Worm (Caenorhabditis elegans) whole organism, mixed stage, embryonic: Measurements from ENCODE around the gene F20D6.2.

Experiments used
- M03D4.4 ChIP-seq: sonication (generic microtip); optimal IDR thresholded peaks from 2 replicates; lab custom pipeline; 2017; ENCODE audit warnings: mild to moderate bottlenecking, missing genetic modification characterization, missing compliant biosample characterization
- ceh-43 ChIP-seq: fragments of 200-800 bp; sonication (Bioruptor generic); optimal IDR thresholded peaks from 2 replicates; lab custom pipeline; 2018; ENCODE audit warnings: mild to moderate bottlenecking, missing genetic modification characterization, moderate library complexity, missing compliant biosample characterization
- ceh-83 ChIP-seq: fragments of 200-800 bp; sonication (Bioruptor generic); optimal IDR thresholded peaks from 2 replicates; lab custom pipeline; 2018; ENCODE audit warnings: mild to moderate bottlenecking, missing genetic modification characterization, missing compliant biosample characterization
- ces-1 ChIP-seq: fragments of 150-350 bp; optimal IDR thresholded peaks from 2 replicates; lab custom pipeline; 2014; ENCODE audit warnings: missing biosample characterization, missing genetic modification reagents, missing genetic modification characterization
- cnd-1 ChIP-seq: fragments of 200-800 bp; sonication (Bioruptor generic); optimal IDR thresholded peaks from 2 replicates; lab custom pipeline; 2018; ENCODE audit warnings: mild to moderate bottlenecking, missing genetic modification characterization, missing compliant biosample characterization
- drap-1 ChIP-seq: fragments of 200-800 bp; sonication (Bioruptor generic); optimal IDR thresholded peaks from 3 replicates; lab custom pipeline; 2018; ENCODE audit warnings: mild to moderate bottlenecking, missing genetic modification characterization, missing compliant biosample characterization
- elt-1 ChIP-seq: sonication (generic microtip); optimal IDR thresholded peaks from 2 replicates; lab custom pipeline; 2017; ENCODE audit warnings: missing genetic modification characterization, mild to moderate bottlenecking, missing compliant biosample characterization, antibody characterized with exemption, moderate library complexity, borderline replicate concordance; ENCODE audit not compliant: insufficient read depth
- elt-3 ChIP-seq: fragments of 150-350 bp; optimal IDR thresholded peaks from 2 replicates; lab custom pipeline; 2014; ENCODE audit warnings: missing biosample characterization, missing genetic modification characterization
- flh-1 ChIP-seq: fragments of 200-800 bp; sonication (Bioruptor generic); optimal IDR thresholded peaks from 2 replicates; lab custom pipeline; 2018; ENCODE audit warnings: mild to moderate bottlenecking, missing genetic modification characterization, moderate library complexity, missing compliant biosample characterization
- hlh-1 ChIP-seq: fragments of 150-350 bp; optimal IDR thresholded peaks from 2 replicates; lab custom pipeline; 2014; ENCODE audit warnings: missing biosample characterization, missing genetic modification reagents, missing genetic modification characterization
- lin-32 ChIP-seq: fragments of 200-800 bp; sonication (Bioruptor generic); optimal IDR thresholded peaks from 2 replicates; lab custom pipeline; 2018; ENCODE audit warnings: mild to moderate bottlenecking, missing genetic modification characterization, missing compliant biosample characterization
- lsy-2 ChIP-seq: fragments of 150-350 bp; optimal IDR thresholded peaks from 2 replicates; lab custom pipeline; 2014; ENCODE audit warnings: missing biosample characterization, missing genetic modification characterization
- mab-5 ChIP-seq: fragments of 150-350 bp; optimal IDR thresholded peaks from 2 replicates; lab custom pipeline; 2014; ENCODE audit warnings: missing biosample characterization, missing genetic modification characterization
- mep-1 ChIP-seq: fragments of 150-350 bp; optimal IDR thresholded peaks from 2 replicates; lab custom pipeline; 2017; ENCODE audit warnings: missing biosample characterization, missing genetic modification reagents, missing genetic modification characterization, inconsistent platforms
- mls-2 ChIP-seq: sonication (generic microtip); optimal IDR thresholded peaks from 2 replicates; lab custom pipeline; 2016; ENCODE audit warnings: mild to moderate bottlenecking, missing genetic modification characterization, moderate library complexity, missing compliant biosample characterization
- nhr-12 ChIP-seq: fragments of 150-350 bp; optimal IDR thresholded peaks from 2 replicates; lab custom pipeline; 2014; ENCODE audit warnings: missing biosample characterization, missing genetic modification characterization
- nhr-2 ChIP-seq: fragments of 150-350 bp; optimal IDR thresholded peaks from 2 replicates; lab custom pipeline; 2014; ENCODE audit warnings: missing biosample characterization, missing genetic modification characterization
- nhr-76 ChIP-seq: sonication (generic microtip); optimal IDR thresholded peaks from 2 replicates; lab custom pipeline; 2017; ENCODE audit warnings: missing biosample characterization, missing genetic modification characterization
- pha-4 ChIP-seq: fragments of 150-350 bp; optimal IDR thresholded peaks from 2 replicates; lab custom pipeline; 2018; ENCODE audit warnings: missing biosample characterization, missing genetic modification reagents, missing genetic modification characterization
- sem-2 ChIP-seq: fragments of 200-800 bp; sonication (Bioruptor generic); optimal IDR thresholded peaks from 2 replicates; lab custom pipeline; 2018; ENCODE audit warnings: mild to moderate bottlenecking, missing genetic modification characterization, missing compliant biosample characterization
- snpc-4 ChIP-seq: fragments of 150-350 bp; optimal IDR thresholded peaks from 2 replicates; lab custom pipeline; 2014; ENCODE audit warnings: missing biosample characterization, missing genetic modification characterization
- sptf-1 ChIP-seq: sonication (generic microtip); optimal IDR thresholded peaks from 2 replicates; lab custom pipeline; 2017; ENCODE audit warnings: mild to moderate bottlenecking, missing genetic modification characterization, moderate library complexity, missing compliant biosample characterization
- unc-120 ChIP-seq: sonication (generic microtip); optimal IDR thresholded peaks from 2 replicates; lab custom pipeline; 2017; ENCODE audit warnings: missing genetic modification characterization, missing compliant biosample characterization; ENCODE audit not compliant: poor library complexity, severe bottlenecking
- unc-39 ChIP-seq: fragments of 150-350 bp; optimal IDR thresholded peaks from 2 replicates; lab custom pipeline; 2014; ENCODE audit warnings: missing biosample characterization, missing genetic modification characterization
- unc-62 ChIP-seq: fragments of 150-350 bp; optimal IDR thresholded peaks from 2 replicates; lab custom pipeline; 2014; ENCODE audit warnings: missing biosample characterization, missing genetic modification reagents, missing genetic modification characterization
- zip-8 ChIP-seq: fragments of 150-350 bp; optimal IDR thresholded peaks from 2 replicates; lab custom pipeline; 2014; ENCODE audit warnings: missing biosample characterization, missing genetic modification characterization
- ztf-11 ChIP-seq: fragments of 150-350 bp; optimal IDR thresholded peaks from 2 replicates; lab custom pipeline; 2014; ENCODE audit warnings: missing biosample characterization, missing genetic modification characterization

F20D6.2 gene

ce11 chrV:8196993-8197392, 11.2 kb downstream of the F20D6.2 start:
- TF ChIP-seq nhr-76 (tag; lab: Kevin White, UChicago): no peak
- TF ChIP-seq unc-120: no peak
- no peak for TF ChIP-seq M03D4.4 (tag; lab: Kevin White, UChicago)
- TF ChIP-seq, all 35 proteins: peak for 0

DNA sequence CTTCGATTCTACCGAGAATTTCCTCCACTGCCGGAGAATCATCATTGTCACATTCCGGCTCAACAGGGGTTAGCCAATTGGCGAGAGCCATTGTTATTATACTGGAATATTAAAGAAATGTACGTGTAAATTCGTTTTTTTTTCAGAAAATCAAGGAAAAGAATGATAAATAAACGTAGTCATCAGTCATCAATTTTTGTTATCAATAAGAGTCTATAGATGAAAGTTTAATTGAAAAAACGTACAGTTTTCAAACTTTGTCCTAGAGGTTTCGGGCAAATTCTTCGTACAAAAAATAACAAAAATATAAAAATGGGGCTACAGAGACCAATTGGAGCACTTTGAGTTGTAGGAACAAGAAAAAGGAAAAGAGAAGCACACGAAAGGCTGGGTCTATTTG, 13.2 kb downstream of the F20D6.2 start, which contains the start of gene F20D6.11:
TSS of gene F20D6.11 (minus strand) at position 101 of the 400 bp plus-strand sequence.
- TF ChIP-seq elt-3 (no peak), zip-8 (tag; lab: Kevin White, UChicago) (no peak), mls-2 (tag; lab: Kevin White, UChicago) (no peak), sem-2 (GFP tag; lab: Kevin White, UChicago) (no peak), hlh-1 (no peak), nhr-12 (no peak), snpc-4 (no peak), ceh-43 (GFP tag; lab: Kevin White, UChicago) (no peak), mab-5 (tag; lab: Kevin White, UChicago) (no peak), lin-32 (GFP tag; lab: Kevin White, UChicago) (no peak), ces-1 (GFP tag; lab: Kevin White, UChicago) (no peak), ztf-11 (tag; lab: Kevin White, UChicago) (no peak), elt-1 (no peak)

DNA sequence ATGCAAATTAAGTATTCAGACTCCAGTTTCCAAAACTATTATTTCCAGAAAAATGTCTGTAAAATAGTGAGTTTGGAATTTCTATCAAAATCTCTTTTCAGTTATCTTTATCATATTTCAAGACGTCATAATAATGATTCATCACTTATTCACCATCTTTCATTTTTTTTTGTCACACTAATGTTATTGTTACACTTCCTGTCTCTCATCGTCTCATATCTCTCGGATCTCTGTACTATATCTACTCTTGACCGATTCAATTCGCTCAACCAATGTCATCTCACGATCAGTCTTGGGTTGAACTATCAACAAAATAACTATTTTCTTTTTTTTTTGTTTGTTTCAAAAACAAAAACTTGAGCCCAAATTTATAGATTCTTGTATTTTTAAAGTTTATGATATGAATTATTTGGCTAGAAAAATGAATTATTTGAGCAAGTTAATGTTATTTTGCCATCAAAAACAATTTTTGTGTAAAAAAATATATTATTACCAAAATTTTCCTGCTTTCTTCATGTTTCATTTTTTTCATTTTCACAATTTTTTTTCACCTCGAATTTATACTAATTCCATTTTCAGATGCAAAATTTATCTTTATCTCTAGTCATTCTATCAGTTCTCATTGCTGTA, 15.5 kb downstream of the F20D6.2 start, which contains the start of gene cri-2:
TSS of gene cri-2 (plus strand) at position 580 of the 630 bp plus-strand sequence.
- TF ChIP-seq ces-1 (GFP tag; lab: Kevin White, UChicago) (no peak), unc-62 (GFP tag; lab: Kevin White, UChicago) (peak; percentile 68)

- peak; percentile 0 for TF ChIP-seq nhr-2 (tag; lab: Kevin White, UChicago)
- no peak for TF ChIP-seq ceh-83 (GFP tag; lab: Kevin White, UChicago)
- no peak for TF ChIP-seq lin-32 (GFP tag; lab: Kevin White, UChicago)
- peak; percentile 6 for TF ChIP-seq pha-4 (tag; lab: Kevin White, UChicago)
- TF ChIP-seq nhr-76 (tag; lab: Kevin White, UChicago): no peak
- no peak for TF ChIP-seq hlh-1
- TF ChIP-seq, all 35 proteins: peak for 2
These were observed 17.3 kb downstream of the F20D6.2 start, which contains the start of gene cest-17 for ce11 chrV:8203085-8203643. cest-17 (plus strand) TSS chrV:8203332.

- TF ChIP-seq sptf-1 (tag; lab: Kevin White, UChicago) (no peak), zip-8 (tag; lab: Kevin White, UChicago) (peak; percentile 67)
These were observed 21.1 kb downstream of the F20D6.2 start, which contains the start of gene timp-1 for ce11 chrV:8206931-8207330. timp-1 (plus strand) TSS chrV:8207235.

DNA sequence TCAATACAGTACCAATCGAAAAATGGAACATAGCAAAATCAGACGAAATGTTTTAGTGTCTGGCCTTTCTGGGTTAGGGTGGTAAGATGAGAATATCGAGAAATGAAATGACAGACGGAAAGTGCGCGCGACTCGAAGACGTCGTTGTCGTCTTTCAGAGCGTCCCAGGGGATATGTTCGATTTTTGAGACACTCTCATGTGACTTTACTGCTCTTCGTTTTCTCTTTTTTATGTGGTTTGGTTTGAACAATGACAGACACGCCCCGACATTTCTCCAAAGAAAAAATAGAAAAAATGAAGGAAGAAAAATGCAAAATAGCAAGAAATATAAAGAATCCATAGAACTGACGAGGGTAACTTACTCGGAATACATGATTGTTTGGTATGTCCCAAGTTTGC, 24.7 kb downstream of the F20D6.2 start:
- TF ChIP-seq unc-120 (no peak), M03D4.4 (tag; lab: Kevin White, UChicago) (no peak), flh-1 (GFP tag; lab: Kevin White, UChicago) (no peak), mls-2 (tag; lab: Kevin White, UChicago) (no peak), nhr-12 (no peak), unc-62 (GFP tag; lab: Kevin White, UChicago) (no peak), unc-39 (no peak), nhr-76 (tag; lab: Kevin White, UChicago) (no peak), cnd-1 (no peak), lsy-2 (tag; lab: Kevin White, UChicago) (no peak), nhr-2 (tag; lab: Kevin White, UChicago) (no peak), drap-1 (no peak), mep-1 (tag; lab: Kevin White, UChicago) (no peak), sem-2 (GFP tag; lab: Kevin White, UChicago) (no peak)
